Worm (Caenorhabditis elegans) whole organism, L3 larva: Measurements from ENCODE around the gene nhr-35.

Source experiments
- ceh-28 ChIP-seq: fragments of 150-350 bp; optimal IDR thresholded peaks from 2 replicates; lab custom pipeline; 2014; ENCODE audit warnings: missing biosample characterization, missing genetic modification reagents, missing genetic modification characterization
- egl-27 ChIP-seq: sonication (generic microtip); optimal IDR thresholded peaks from 4 replicates; lab custom pipeline; 2017; ENCODE audit warnings: missing biosample characterization, missing genetic modification reagents, missing genetic modification characterization
- eor-1 ChIP-seq, 2 experiments: fragments of 150-350 bp; optimal IDR thresholded peaks; 2 replicates each; lab custom pipeline; 2014 to 2018; ENCODE audit warnings: missing biosample characterization in 2 of 2, missing genetic modification characterization in 2 of 2
- lin-39 ChIP-seq: fragments of 150-350 bp; optimal IDR thresholded peaks from 2 replicates; lab custom pipeline; 2018; ENCODE audit warnings: missing biosample characterization, missing genetic modification reagents, missing genetic modification characterization
- nhr-12 ChIP-seq: fragments of 150-350 bp; optimal IDR thresholded peaks from 2 replicates; lab custom pipeline; 2014; ENCODE audit warnings: missing biosample characterization, missing genetic modification characterization
- nhr-237 ChIP-seq: fragments of 150-350 bp; optimal IDR thresholded peaks from 2 replicates; lab custom pipeline; 2014; ENCODE audit warnings: missing biosample characterization, missing genetic modification characterization
- nhr-28 ChIP-seq: fragments of 150-350 bp; optimal IDR thresholded peaks from 2 replicates; lab custom pipeline; 2014; ENCODE audit warnings: missing biosample characterization, missing genetic modification characterization
- nhr-76 ChIP-seq: fragments of 150-350 bp; sonication (generic microtip); optimal IDR thresholded peaks from 5 replicates; lab custom pipeline; 2014; ENCODE audit warnings: missing biosample characterization, missing genetic modification characterization
- skn-1 ChIP-seq: fragments of 150-350 bp; optimal IDR thresholded peaks from 2 replicates; lab custom pipeline; 2014; ENCODE audit warnings: missing biosample characterization, missing genetic modification characterization
- snpc-4 ChIP-seq: fragments of 150-350 bp; optimal IDR thresholded peaks from 2 replicates; lab custom pipeline; 2014; ENCODE audit warnings: missing biosample characterization, missing genetic modification characterization
- unc-39 ChIP-seq: sonication (generic microtip); optimal IDR thresholded peaks from 4 replicates; lab custom pipeline; 2017; ENCODE audit warnings: missing biosample characterization, missing genetic modification characterization

DNA sequence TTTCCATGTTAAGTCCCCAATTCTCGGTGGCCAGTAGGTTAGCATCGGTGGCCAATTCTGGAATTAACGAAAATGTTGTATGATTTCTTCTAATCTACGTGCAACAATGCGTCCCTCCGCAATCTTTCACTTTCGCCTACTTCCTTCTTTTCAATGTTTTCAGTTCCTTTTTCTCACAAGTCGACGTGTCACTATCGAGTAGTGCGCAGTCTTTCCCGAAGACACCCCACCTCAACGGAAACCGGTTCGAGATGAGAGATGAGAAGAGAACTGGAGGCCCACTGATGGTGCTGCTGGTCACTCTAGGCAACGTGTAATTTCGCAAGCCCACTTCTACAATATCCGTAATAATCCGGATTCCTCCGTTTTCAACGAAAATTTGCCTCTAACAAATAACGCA is 12.5 kb upstream of the nhr-35 start:
- TF ChIP-seq snpc-4 (tag; lab: Kevin White, UChicago) (no peak), nhr-76 (tag; lab: Kevin White, UChicago) (no peak), ceh-28 (tag; lab: Kevin White, UChicago) (peak; percentile 33), egl-27 (tag; lab: Kevin White, UChicago) (no peak), lin-39 (tag; lab: Kevin White, UChicago) (no peak), skn-1 (tag; lab: Kevin White, UChicago) (no peak), nhr-237 (tag; lab: Kevin White, UChicago) (no peak), nhr-28 (no peak), nhr-12 (tag; lab: Kevin White, UChicago) (no peak), unc-39 (no peak), eor-1 (tag; optimal IDR thresholded peaks at IDR 0.05; lab: Kevin White, UChicago) (no peak)
